Worm (Caenorhabditis elegans) whole organism, L1 larva: ENCODE results near the gene K03A11.4.

Experiments
- aly-2 ChIP-seq: fragments of 150-350 bp; optimal IDR thresholded peaks from 2 replicates; lab custom pipeline; 2014; ENCODE audit warnings: missing biosample characterization, missing genetic modification characterization
- blmp-1 ChIP-seq: fragments of 150-350 bp; optimal IDR thresholded peaks from 2 replicates; lab custom pipeline; 2014; ENCODE audit warnings: missing biosample characterization, missing genetic modification characterization
- ceh-8 ChIP-seq: fragments of 200-800 bp; sonication (Bioruptor generic); optimal IDR thresholded peaks from 2 replicates; lab custom pipeline; 2018; ENCODE audit warnings: mild to moderate bottlenecking, missing genetic modification characterization, moderate library complexity, missing compliant biosample characterization
- ceh-88 ChIP-seq: fragments of 200-800 bp; sonication (Bioruptor generic); IDR thresholded peaks from 2 replicates; pipeline ENCODE4 v1.3.6; 2022; ENCODE audit warnings: missing genetic modification characterization, missing compliant biosample characterization
- ceh-90 ChIP-seq: sonication (generic microtip); optimal IDR thresholded peaks from 2 replicates; lab custom pipeline; 2016; ENCODE audit warnings: missing genetic modification characterization, missing compliant biosample characterization
- dsc-1 ChIP-seq: sonication (generic microtip); optimal IDR thresholded peaks from 2 replicates; lab custom pipeline; 2016; ENCODE audit warnings: mild to moderate bottlenecking, missing genetic modification characterization, missing compliant biosample characterization
- efl-1 ChIP-seq, 4 experiments: fragments of 150-350 bp; optimal IDR thresholded peaks in 3 of 4; peaks in 1 of 4; 1 replicate in 1 of 4; 2 replicates in 3 of 4; lab custom pipeline; 2014; ENCODE audit warnings: missing biosample characterization in 2 of 4, missing genetic modification characterization in 2 of 4, missing genetic modification reagents in 2 of 4
- egl-27 ChIP-seq, 2 experiments: fragments of 150-350 bp in 1 of 2; sonication (generic microtip); optimal IDR thresholded peaks; 3 replicates each; lab custom pipeline; 2017 to 2018; ENCODE audit warnings: missing biosample characterization in 2 of 2, missing genetic modification characterization in 2 of 2, missing genetic modification reagents in 2 of 2
- elt-2 ChIP-seq: sonication (generic microtip); optimal IDR thresholded peaks from 2 replicates; lab custom pipeline; 2016; ENCODE audit warnings: missing genetic modification characterization, mild to moderate bottlenecking, inconsistent platforms, missing compliant biosample characterization, missing genetic modification reagents
- elt-3 ChIP-seq, 6 experiments: fragments of 150-350 bp in 1 of 6; sonication (generic microtip); optimal IDR thresholded peaks; 2 replicates each; lab custom pipeline; 2017 to 2018; ENCODE audit warnings: missing biosample characterization in 6 of 6, missing genetic modification characterization in 6 of 6, inconsistent platforms in 1 of 6
- fkh-8 ChIP-seq: sonication (generic microtip); optimal IDR thresholded peaks from 2 replicates; lab custom pipeline; 2016; ENCODE audit warnings: mild to moderate bottlenecking, missing genetic modification characterization, missing compliant biosample characterization
- hlh-17 ChIP-seq: fragments of 200-800 bp; sonication (Bioruptor generic); optimal IDR thresholded peaks from 2 replicates; lab custom pipeline; 2018; ENCODE audit warnings: missing genetic modification characterization, mild to moderate bottlenecking, missing compliant biosample characterization, moderate library complexity, borderline replicate concordance
- isw-1 ChIP-seq: fragments of 200-800 bp; sonication (Bioruptor generic); IDR thresholded peaks from 2 replicates; pipeline ENCODE4 v1.3.6; 2022; ENCODE audit warnings: missing genetic modification characterization, missing compliant biosample characterization
- lin-14 ChIP-seq: fragments of 200-800 bp; sonication (Bioruptor generic); optimal IDR thresholded peaks from 2 replicates; lab custom pipeline; 2018; ENCODE audit warnings: mild to moderate bottlenecking, missing genetic modification characterization, moderate library complexity, missing compliant biosample characterization
- lin-35 ChIP-seq, 2 experiments: fragments of 150-350 bp; optimal IDR thresholded peaks; 2 replicates each; lab custom pipeline; 2014; ENCODE audit warnings: missing biosample characterization in 2 of 2, missing genetic modification characterization in 2 of 2, missing genetic modification reagents in 2 of 2
- lin-39 ChIP-seq: fragments of 150-350 bp; optimal IDR thresholded peaks from 2 replicates; lab custom pipeline; 2014; ENCODE audit warnings: missing biosample characterization, missing genetic modification reagents, missing genetic modification characterization
- lir-3 ChIP-seq: sonication (generic microtip); optimal IDR thresholded peaks from 2 replicates; lab custom pipeline; 2016; ENCODE audit warnings: mild to moderate bottlenecking, missing genetic modification characterization, moderate library complexity, missing compliant biosample characterization; ENCODE audit not compliant: poor library complexity
- mdl-1 ChIP-seq, 2 experiments: fragments of 150-350 bp; optimal IDR thresholded peaks; 2 replicates each; lab custom pipeline; 2014 to 2017; ENCODE audit warnings: missing biosample characterization in 2 of 2, missing genetic modification characterization in 2 of 2, inconsistent platforms in 1 of 2
- mep-1 ChIP-seq: fragments of 150-350 bp; optimal IDR thresholded peaks from 2 replicates; lab custom pipeline; 2014; ENCODE audit warnings: missing biosample characterization, missing genetic modification characterization
- nhr-12 ChIP-seq: sonication (generic microtip); optimal IDR thresholded peaks from 2 replicates; lab custom pipeline; 2017; ENCODE audit warnings: missing biosample characterization, missing genetic modification characterization
- nhr-19 ChIP-seq: fragments of 200-800 bp; sonication (Bioruptor generic); conservative IDR thresholded peaks from 2 replicates; pipeline ENCODE4 v1.3.6; 2022; ENCODE audit warnings: missing genetic modification characterization, missing compliant biosample characterization
- nhr-237 ChIP-seq: fragments of 150-350 bp; optimal IDR thresholded peaks from 2 replicates; lab custom pipeline; 2014; ENCODE audit warnings: missing biosample characterization, missing genetic modification characterization
- nhr-28 ChIP-seq: fragments of 150-350 bp; optimal IDR thresholded peaks from 2 replicates; lab custom pipeline; 2014; ENCODE audit warnings: missing biosample characterization, missing genetic modification characterization
- nhr-47 ChIP-seq: sonication (generic microtip); optimal IDR thresholded peaks from 2 replicates; lab custom pipeline; 2016; ENCODE audit warnings: mild to moderate bottlenecking, missing genetic modification characterization, moderate library complexity, missing compliant biosample characterization
- nhr-71 ChIP-seq: sonication (generic microtip); optimal IDR thresholded peaks from 2 replicates; lab custom pipeline; 2016; ENCODE audit warnings: mild to moderate bottlenecking, missing genetic modification characterization, moderate library complexity, missing compliant biosample characterization
- nhr-77 ChIP-seq: fragments of 150-350 bp; optimal IDR thresholded peaks from 2 replicates; lab custom pipeline; 2014; ENCODE audit warnings: missing biosample characterization, missing genetic modification characterization
- nhr-84 ChIP-seq: sonication (generic microtip); optimal IDR thresholded peaks from 2 replicates; lab custom pipeline; 2017; ENCODE audit warnings: missing biosample characterization, missing genetic modification characterization
- pag-3 ChIP-seq: sonication (generic microtip); optimal IDR thresholded peaks from 2 replicates; lab custom pipeline; 2017; ENCODE audit warnings: missing genetic modification characterization, mild to moderate bottlenecking, missing compliant biosample characterization, antibody characterized with exemption, borderline replicate concordance; ENCODE audit not compliant: insufficient read depth
- pax-3 ChIP-seq: fragments of 200-800 bp; sonication (Bioruptor generic); optimal IDR thresholded peaks from 2 replicates; lab custom pipeline; 2018; ENCODE audit warnings: mild to moderate bottlenecking, missing genetic modification characterization, moderate library complexity, missing compliant biosample characterization
- skn-1 ChIP-seq: fragments of 150-350 bp; optimal IDR thresholded peaks from 2 replicates; lab custom pipeline; 2014; ENCODE audit warnings: missing biosample characterization, missing genetic modification characterization
- snpc-4 ChIP-seq: fragments of 150-350 bp; optimal IDR thresholded peaks from 2 replicates; lab custom pipeline; 2014; ENCODE audit warnings: missing biosample characterization, missing genetic modification characterization
- snu-23 ChIP-seq: sonication (generic microtip); optimal IDR thresholded peaks from 2 replicates; lab custom pipeline; 2016; ENCODE audit warnings: missing genetic modification characterization, missing compliant biosample characterization
- sox-4 ChIP-seq: sonication (generic microtip); optimal IDR thresholded peaks from 2 replicates; lab custom pipeline; 2016; ENCODE audit warnings: missing genetic modification characterization, missing compliant biosample characterization
- swsn-7 ChIP-seq: sonication (generic microtip); optimal IDR thresholded peaks from 2 replicates; lab custom pipeline; 2016; ENCODE audit warnings: missing genetic modification characterization, missing compliant biosample characterization
- tbx-2 ChIP-seq: sonication (generic microtip); optimal IDR thresholded peaks from 2 replicates; lab custom pipeline; 2016; ENCODE audit warnings: missing genetic modification characterization, missing compliant biosample characterization
- tlp-1 ChIP-seq: fragments of 150-350 bp; optimal IDR thresholded peaks from 2 replicates; lab custom pipeline; 2014; ENCODE audit warnings: missing biosample characterization, missing genetic modification characterization
- unc-30 ChIP-seq: sonication (generic microtip); optimal IDR thresholded peaks from 2 replicates; lab custom pipeline; 2017; ENCODE audit warnings: missing biosample characterization, missing genetic modification characterization
- unc-62 ChIP-seq: fragments of 150-350 bp; optimal IDR thresholded peaks from 2 replicates; lab custom pipeline; 2014; ENCODE audit warnings: missing biosample characterization, missing genetic modification reagents, missing genetic modification characterization
- unc-98 ChIP-seq: fragments of 200-800 bp; sonication (Bioruptor generic); IDR thresholded peaks from 2 replicates; pipeline ENCODE4 v1.3.6; 2022; ENCODE audit warnings: missing genetic modification characterization, missing compliant biosample characterization

Gene K03A11.4

ce11 chrX:13077872-13078271 lies at the start of gene K03A11.4:
Gene K03A11.4 (plus strand): TSS chrX:13078172.
- TF ChIP-seq lir-3 (tag; lab: Kevin White, UChicago) (no peak), unc-98 (GFP tag; lab: Robert Waterston, UW) (no peak), unc-62 (GFP tag; lab: Kevin White, UChicago) (no peak), pax-3 (tag; lab: Kevin White, UChicago) (no peak), unc-30 (no peak), nhr-71 (no peak), dsc-1 (tag; lab: Kevin White, UChicago) (no peak), lin-35 (GFP tag; optimal IDR thresholded peaks at IDR 0.05; lab: Kevin White, UChicago) (no peak), elt-3 (tag; optimal IDR thresholded peaks at IDR 0.05; lab: Kevin White, UChicago) (no peak), hlh-17 (GFP tag; lab: Kevin White, UChicago) (no peak), swsn-7 (tag; lab: Kevin White, UChicago) (no peak), elt-2 (tag; lab: Kevin White, UChicago) (no peak), nhr-237 (no peak), nhr-84 (no peak), tlp-1 (tag; lab: Kevin White, UChicago) (no peak), isw-1 (GFP tag; lab: Robert Waterston, UW) (no peak), egl-27 (tag; optimal IDR thresholded peaks at IDR 0.05; lab: Kevin White, UChicago) (no peak)

DNA sequence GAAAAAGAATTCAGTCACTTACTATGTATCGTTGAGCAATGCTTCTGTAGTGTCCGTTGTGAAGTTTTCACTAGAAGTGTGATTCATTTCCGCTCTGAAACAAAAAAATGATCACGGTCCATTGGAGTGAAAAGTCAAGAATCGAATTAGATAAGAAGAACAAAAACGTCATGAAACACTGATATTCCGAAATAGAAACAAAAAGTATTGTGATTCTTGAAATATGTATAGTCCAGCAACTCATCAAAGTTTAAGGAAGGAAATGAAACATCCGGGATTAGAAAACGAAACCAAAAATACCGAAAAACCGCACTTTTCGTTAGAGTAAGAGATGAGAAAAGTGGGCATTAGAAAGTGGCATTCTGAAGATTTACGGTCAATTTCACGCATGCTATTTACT lies 45.4 kb upstream of the K03A11.4 start, which contains the start of gene npr-10:
TSS of gene npr-10 (minus strand) at position 101 of the 400 bp plus-strand sequence.
- TF ChIP-seq nhr-47, result peak; percentile 2
- TF ChIP-seq sox-4 (tag; lab: Kevin White, UChicago), result peak; percentile 14
- peak; percentile 45 for TF ChIP-seq fkh-8 (tag; lab: Kevin White, UChicago)
- no peak for TF ChIP-seq nhr-77 (tag; lab: Kevin White, UChicago)
- peak; percentile 15 for TF ChIP-seq nhr-71
- no peak for TF ChIP-seq mdl-1 (tag; optimal IDR thresholded peaks at IDR 0.05; lab: Kevin White, UChicago)

DNA sequence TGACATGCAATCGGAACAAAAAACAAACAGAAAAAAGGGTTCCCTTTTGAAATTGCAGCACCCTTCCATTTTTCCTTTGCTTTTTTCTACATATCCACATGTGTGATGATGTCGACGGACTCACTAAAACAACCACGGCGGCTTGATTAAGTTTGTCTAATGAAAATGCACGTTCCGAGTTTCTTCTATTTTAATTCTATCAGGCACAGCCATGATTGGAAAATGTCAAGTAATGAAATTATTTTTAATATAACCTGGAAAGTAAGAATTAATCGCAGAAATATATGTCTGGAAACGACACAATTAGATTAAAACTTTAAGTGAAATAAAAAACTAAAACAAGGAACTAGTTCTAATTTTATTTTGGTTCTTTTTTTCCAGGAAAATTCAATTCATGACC lies 44.1 kb upstream of the K03A11.4 start:
- TF ChIP-seq nhr-19 (GFP tag; lab: Robert Waterston, UW) (no peak), nhr-28 (tag; lab: Kevin White, UChicago) (no peak), nhr-12 (no peak), ceh-8 (no peak), ceh-88 (GFP tag; lab: Robert Waterston, UW) (no peak), efl-1 (optimal IDR thresholded peaks at IDR 0.05; lab: Kevin White, UChicago) (no peak), efl-1 (GFP tag; optimal IDR thresholded peaks at IDR 0.05 in 1 of 2; lab: Kevin White, UChicago) (peak in 1 of 2 experiments; percentile 54), snpc-4 (no peak), swsn-7 (tag; lab: Kevin White, UChicago) (no peak), unc-30 (no peak), skn-1 (tag; lab: Kevin White, UChicago) (no peak), aly-2 (tag; lab: Kevin White, UChicago) (no peak), lin-14 (GFP tag; lab: Kevin White, UChicago) (peak; percentile 5), pag-3 (tag; lab: Kevin White, UChicago) (no peak), blmp-1 (no peak), nhr-47 (peak; percentile 36), ceh-90 (tag; lab: Kevin White, UChicago) (no peak)

DNA sequence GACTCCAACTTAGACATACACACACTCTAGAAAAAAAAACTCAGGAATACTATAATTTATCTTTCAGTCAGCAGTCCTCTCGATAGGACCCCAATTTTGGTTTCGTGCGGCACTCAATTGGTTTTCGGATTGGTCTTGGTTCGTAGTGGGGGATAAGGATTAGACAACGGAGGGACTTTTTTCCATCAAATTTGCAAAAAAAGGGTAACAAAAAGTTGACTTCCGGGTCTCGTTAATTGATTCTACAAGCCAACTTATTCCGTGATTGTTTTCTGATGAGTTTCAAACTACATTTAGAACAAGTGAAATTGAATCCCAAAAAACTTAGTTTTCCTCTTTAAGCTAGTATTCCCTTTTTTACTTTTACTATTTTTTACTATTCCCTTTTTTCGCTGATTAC lies 43.6 kb upstream of the K03A11.4 start:
- TF ChIP-seq lin-39, result no peak
- no peak for TF ChIP-seq snu-23
- peak; percentile 53 for TF ChIP-seq tbx-2 (tag; lab: Kevin White, UChicago)
- no peak for TF ChIP-seq mep-1
- no peak for TF ChIP-seq isw-1 (GFP tag; lab: Robert Waterston, UW)
